Worm (Caenorhabditis elegans) whole organism, young adult: Measurements from ENCODE around the gene dhs-26.

Experiments used
- B0035.1 ChIP-seq: sonication (generic microtip); optimal IDR thresholded peaks from 2 replicates; lab custom pipeline; 2016; ENCODE audit warnings: missing genetic modification characterization, mild to moderate bottlenecking, missing compliant biosample characterization, missing genotype, missing genetic modification reagents
- D2030.7 ChIP-seq: fragments of 200-800 bp; sonication (Bioruptor generic); IDR thresholded peaks from 2 replicates; pipeline ENCODE4 v1.3.6; 2022; ENCODE audit warnings: missing genetic modification reagents, missing genetic modification characterization, missing compliant biosample characterization
- F37B4.10 ChIP-seq: fragments of 200-800 bp; sonication (Bioruptor generic); IDR thresholded peaks from 2 replicates; pipeline ENCODE4 v1.3.6; 2022; ENCODE audit warnings: missing genetic modification characterization, missing compliant biosample characterization
- F55B11.4 ChIP-seq: sonication (generic microtip); optimal IDR thresholded peaks from 2 replicates; lab custom pipeline; 2016; ENCODE audit warnings: missing compliant biosample characterization, missing genetic modification characterization, borderline replicate concordance; ENCODE audit not compliant: insufficient read depth
- F57A8.1 ChIP-seq: fragments of 200-800 bp; sonication (Bioruptor generic); optimal IDR thresholded peaks from 2 replicates; lab custom pipeline; 2018; ENCODE audit warnings: mild to moderate bottlenecking, missing genetic modification characterization, moderate library complexity, missing compliant biosample characterization
- Y53F4B.3 ChIP-seq: fragments of 200-800 bp; sonication (Bioruptor generic); IDR thresholded peaks from 2 replicates; pipeline ENCODE4 v1.3.6; 2022; ENCODE audit warnings: missing genetic modification reagents, missing genetic modification characterization, missing compliant biosample characterization
- Y53G8AR.9 ChIP-seq: fragments of 200-800 bp; sonication (Bioruptor generic); conservative IDR thresholded peaks from 2 replicates; pipeline ENCODE4 v1.3.6; 2022; ENCODE audit warnings: missing genetic modification reagents, missing genetic modification characterization, missing compliant biosample characterization
- Y56A3A.18 ChIP-seq: fragments of 200-800 bp; sonication (Bioruptor generic); IDR thresholded peaks from 2 replicates; pipeline ENCODE4 v1.3.6; 2022; ENCODE audit warnings: missing genetic modification reagents, missing genetic modification characterization, missing compliant biosample characterization
- aptf-3 ChIP-seq: fragments of 200-800 bp; sonication (Bioruptor generic); IDR thresholded peaks from 2 replicates; pipeline ENCODE4 v1.3.6; 2022; ENCODE audit warnings: missing genetic modification characterization, missing compliant biosample characterization
- atf-7 ChIP-seq: sonication (generic microtip); optimal IDR thresholded peaks from 2 replicates; lab custom pipeline; 2017; ENCODE audit warnings: mild to moderate bottlenecking, missing genetic modification characterization, missing compliant biosample characterization
- bed-2 ChIP-seq: fragments of 200-800 bp; sonication (Bioruptor generic); IDR thresholded peaks from 2 replicates; pipeline ENCODE4 v1.3.6; 2022; ENCODE audit warnings: missing genetic modification reagents, missing genetic modification characterization, missing compliant biosample characterization
- ceh-27 ChIP-seq: fragments of 200-800 bp; sonication (Bioruptor generic); optimal IDR thresholded peaks from 2 replicates; lab custom pipeline; 2018; ENCODE audit warnings: mild to moderate bottlenecking, missing genetic modification characterization, moderate library complexity, missing compliant biosample characterization
- ceh-79 ChIP-seq: sonication (generic microtip); optimal IDR thresholded peaks from 2 replicates; lab custom pipeline; 2017; ENCODE audit warnings: mild to moderate bottlenecking, missing genetic modification characterization, missing compliant biosample characterization
- chd-7 ChIP-seq: sonication (generic microtip); optimal IDR thresholded peaks from 2 replicates; lab custom pipeline; 2016; ENCODE audit warnings: mild to moderate bottlenecking, missing genetic modification characterization, moderate library complexity, missing compliant biosample characterization
- dpff-1 ChIP-seq: sonication (generic microtip); optimal IDR thresholded peaks from 2 replicates; lab custom pipeline; 2017; ENCODE audit warnings: mild to moderate bottlenecking, missing genetic modification characterization, missing compliant biosample characterization
- egl-18 ChIP-seq: fragments of 200-800 bp; sonication (Bioruptor generic); IDR thresholded peaks from 2 replicates; pipeline ENCODE4 v1.3.6; 2022; ENCODE audit warnings: missing genetic modification reagents, missing genetic modification characterization, missing compliant biosample characterization
- ekl-4 ChIP-seq: fragments of 200-800 bp; sonication (Bioruptor generic); IDR thresholded peaks from 2 replicates; pipeline ENCODE4 v1.3.6; 2022; ENCODE audit warnings: missing genetic modification reagents, missing genetic modification characterization, missing compliant biosample characterization
- hlh-26 ChIP-seq: fragments of 200-800 bp; sonication (Bioruptor generic); conservative IDR thresholded peaks from 2 replicates; pipeline ENCODE4 v1.3.6; 2022; ENCODE audit warnings: missing genetic modification reagents, missing genetic modification characterization, missing compliant biosample characterization
- hmg-20 ChIP-seq: fragments of 200-800 bp; sonication (Bioruptor generic); IDR thresholded peaks from 2 replicates; pipeline ENCODE4 v1.3.6; 2022; ENCODE audit warnings: missing genetic modification reagents, missing genetic modification characterization, missing compliant biosample characterization
- let-607 ChIP-seq, 2 experiments: fragments of 200-800 bp in 1 of 2; sonication (Bioruptor generic) in 1 of 2; sonication (generic microtip) in 1 of 2; optimal IDR thresholded peaks; 2 replicates each; lab custom pipeline; 2016 to 2018; ENCODE audit warnings: mild to moderate bottlenecking in 2 of 2, missing compliant biosample characterization in 2 of 2, missing genetic modification characterization in 2 of 2, moderate library complexity in 2 of 2, missing genotype in 1 of 2
- lin-26 ChIP-seq: fragments of 200-800 bp; sonication (Bioruptor generic); IDR thresholded peaks from 2 replicates; pipeline ENCODE4 v1.3.6; 2022; ENCODE audit warnings: missing genetic modification reagents, missing genetic modification characterization, missing compliant biosample characterization
- lin-40 ChIP-seq: sonication (generic microtip); optimal IDR thresholded peaks from 2 replicates; lab custom pipeline; 2016; ENCODE audit warnings: missing genetic modification characterization, mild to moderate bottlenecking, missing compliant biosample characterization, missing genotype, missing genetic modification reagents
- lir-1 ChIP-seq: fragments of 200-800 bp; sonication (Bioruptor generic); conservative IDR thresholded peaks from 2 replicates; pipeline ENCODE4 v1.3.6; 2022; ENCODE audit warnings: missing genetic modification reagents, missing genetic modification characterization, missing compliant biosample characterization
- lsl-1 ChIP-seq: fragments of 200-800 bp; sonication (Bioruptor generic); optimal IDR thresholded peaks from 2 replicates; lab custom pipeline; 2018; ENCODE audit warnings: mild to moderate bottlenecking, missing genetic modification characterization, moderate library complexity, missing compliant biosample characterization
- mel-28 ChIP-seq: sonication (generic microtip); optimal IDR thresholded peaks from 2 replicates; lab custom pipeline; 2016; ENCODE audit warnings: borderline replicate concordance, mild to moderate bottlenecking, missing genetic modification characterization, missing compliant biosample characterization
- nfyb-1 ChIP-seq: fragments of 200-800 bp; sonication (Bioruptor generic); IDR thresholded peaks from 2 replicates; pipeline ENCODE4 v1.3.6; 2022; ENCODE audit warnings: missing genetic modification reagents, missing genetic modification characterization, missing compliant biosample characterization
- nhr-120 ChIP-seq: fragments of 200-800 bp; sonication (Bioruptor generic); IDR thresholded peaks from 2 replicates; pipeline ENCODE4 v1.3.6; 2022; ENCODE audit warnings: missing genetic modification characterization, missing compliant biosample characterization
- nhr-80 ChIP-seq: sonication (generic microtip); optimal IDR thresholded peaks from 2 replicates; lab custom pipeline; 2016; ENCODE audit warnings: missing genetic modification characterization, missing compliant biosample characterization
- sea-2 ChIP-seq: fragments of 200-800 bp; sonication (Bioruptor generic); IDR thresholded peaks from 2 replicates; pipeline ENCODE4 v1.3.6; 2022; ENCODE audit warnings: missing genetic modification characterization, missing compliant biosample characterization
- sptf-2 ChIP-seq: fragments of 200-800 bp; sonication (Bioruptor generic); optimal IDR thresholded peaks from 2 replicates; lab custom pipeline; 2018; ENCODE audit warnings: mild to moderate bottlenecking, missing genetic modification characterization, missing compliant biosample characterization
- tbx-9 ChIP-seq: sonication (generic microtip); optimal IDR thresholded peaks from 2 replicates; lab custom pipeline; 2016; ENCODE audit warnings: borderline replicate concordance, missing genetic modification characterization, inconsistent platforms, missing compliant biosample characterization
- unc-62 ChIP-seq: fragments of 150-350 bp; optimal IDR thresholded peaks from 2 replicates; lab custom pipeline; 2014; ENCODE audit warnings: missing biosample characterization, missing genetic modification reagents, missing genetic modification characterization
- ztf-18 ChIP-seq: sonication (generic microtip); optimal IDR thresholded peaks from 2 replicates; lab custom pipeline; 2016; ENCODE audit warnings: missing genotype, mild to moderate bottlenecking, missing genetic modification characterization, missing compliant biosample characterization
- ztf-22 ChIP-seq: fragments of 200-800 bp; sonication (Bioruptor generic); optimal IDR thresholded peaks from 2 replicates; lab custom pipeline; 2018; ENCODE audit warnings: mild to moderate bottlenecking, missing genetic modification characterization, moderate library complexity, missing compliant biosample characterization
- ztf-26 ChIP-seq: sonication (generic microtip); optimal IDR thresholded peaks from 2 replicates; lab custom pipeline; 2017; ENCODE audit warnings: missing genetic modification characterization, missing compliant biosample characterization
- ztf-28 ChIP-seq: fragments of 200-800 bp; sonication (Bioruptor generic); IDR thresholded peaks from 2 replicates; pipeline ENCODE4 v1.3.6; 2022; ENCODE audit warnings: missing genetic modification reagents, missing genetic modification characterization, missing compliant biosample characterization

dhs-26 gene

DNA sequence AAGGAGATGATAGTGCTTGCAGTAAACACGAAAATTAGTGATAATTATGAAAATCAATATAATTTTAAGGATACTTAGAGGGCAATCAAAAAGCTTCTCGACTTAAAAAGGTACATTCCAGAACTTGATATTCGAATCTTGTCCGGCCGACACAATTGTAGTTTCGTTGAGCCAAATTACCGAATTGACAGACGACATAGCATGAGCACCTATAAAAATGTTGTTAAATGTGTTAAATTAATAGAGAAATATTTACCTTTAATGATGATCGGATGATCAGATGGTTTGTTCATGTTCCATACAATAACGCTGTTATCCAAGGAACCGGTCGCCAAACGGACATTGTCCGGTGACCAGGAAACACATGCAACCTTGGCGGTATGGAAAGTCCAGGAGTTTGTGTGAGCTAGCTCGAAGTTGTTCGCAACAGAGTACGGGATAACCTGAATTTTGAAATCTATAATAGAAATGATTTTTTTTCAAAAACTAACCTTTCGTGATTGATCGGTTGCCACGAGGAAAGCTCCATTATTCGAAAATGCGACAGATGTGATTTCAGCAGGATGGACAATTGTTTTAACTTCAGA lies 46.5 kb upstream of the dhs-26 start (continued):
- TF ChIP-seq F55B11.4 (tag; lab: Kevin White, UChicago) (no peak), let-607 (tag; optimal IDR thresholded peaks at IDR 0.05; lab: Kevin White, UChicago) (peak in 1 of 2 experiments; percentile 2), ceh-79 (tag; lab: Kevin White, UChicago) (no peak), hmg-20 (GFP tag; lab: Robert Waterston, UW) (no peak), aptf-3 (GFP tag; lab: Robert Waterston, UW) (no peak), unc-62 (GFP tag; lab: Kevin White, UChicago) (no peak), ztf-26 (tag; lab: Kevin White, UChicago) (no peak), ztf-28 (GFP tag; lab: Robert Waterston, UW) (no peak)

- TF ChIP-seq Y56A3A.18 (GFP tag; lab: Robert Waterston, UW) (peak; percentile 59; the same call in 1 of the 2 replicates), Y53G8AR.9 (GFP tag; lab: Robert Waterston, UW) (0 out of 2 replicates have a peak, but pooled peaks have one; percentile 54)
Observed at ce11 chrX:3405813-3406212, 43.5 kb upstream of the dhs-26 start.

DNA sequence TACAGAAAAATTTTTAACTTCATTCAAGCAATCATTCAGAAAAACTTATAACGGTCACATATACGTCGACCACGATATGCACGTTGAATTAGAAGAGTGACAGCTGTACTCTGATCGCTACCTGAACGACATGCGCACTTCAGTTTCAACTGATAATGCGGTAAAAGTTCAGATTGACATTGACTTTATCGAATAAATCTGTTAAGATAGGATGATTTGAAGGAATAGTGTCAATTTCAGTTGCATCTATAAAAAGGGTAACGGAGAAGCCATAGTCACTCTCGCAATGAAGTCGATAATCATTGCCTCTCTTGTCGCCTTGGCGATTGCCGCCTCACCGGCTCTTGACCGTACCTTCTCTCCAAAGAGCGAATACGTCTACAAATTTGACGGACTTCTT lies 40.9 kb upstream of the dhs-26 start, which contains the start of gene vit-5:
TSS of gene vit-5 (plus strand) at position 277 of the 400 bp plus-strand sequence.
- TF ChIP-seq ekl-4 (GFP tag; lab: Robert Waterston, UW) (no peak), tbx-9 (tag; lab: Kevin White, UChicago) (no peak), nhr-80 (peak; percentile 83), lir-1 (GFP tag; lab: Robert Waterston, UW) (no peak), let-607 (tag; optimal IDR thresholded peaks at IDR 0.05; lab: Kevin White, UChicago) (peak in 1 of 2 experiments; percentile 69), atf-7 (tag; lab: Kevin White, UChicago) (peak; percentile 66), chd-7 (tag; lab: Kevin White, UChicago) (peak; percentile 56), ztf-22 (peak; percentile 58)

DNA sequence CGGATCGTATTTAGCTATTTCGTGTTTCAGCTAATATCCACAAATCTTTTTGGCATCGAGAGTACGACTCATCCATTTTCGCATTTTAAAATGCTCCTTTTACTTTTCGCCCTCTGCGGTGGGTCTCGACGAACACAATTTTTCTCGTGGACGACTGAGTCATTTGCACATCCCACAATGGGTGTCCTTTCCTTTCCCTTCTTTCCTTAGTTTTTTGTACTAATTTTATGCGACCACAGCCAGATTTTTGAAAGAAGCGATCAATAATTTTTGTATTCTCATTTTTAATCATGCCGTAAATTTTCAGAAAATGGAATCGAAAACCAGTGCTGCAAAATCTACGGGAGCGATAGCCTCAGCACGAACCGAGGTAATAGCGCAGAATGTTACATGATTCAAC lies 39.4 kb upstream of the dhs-26 start, which contains the start of gene C04F6.9:
TSS of gene C04F6.9 (plus strand) at position 301 of the 400 bp plus-strand sequence.
- TF ChIP-seq sea-2 (GFP tag; lab: Robert Waterston, UW) = no peak
- TF ChIP-seq, all 124 proteins: peak for 0

ce11 chrX:3400387-3400786 lies 38.1 kb upstream of the dhs-26 start:
- TF ChIP-seq sptf-2 = no peak
- TF ChIP-seq nhr-120 (GFP tag; lab: Robert Waterston, UW) = no peak
- TF ChIP-seq bed-2 (GFP tag; lab: Robert Waterston, UW) = no peak
- no peak for TF ChIP-seq egl-18 (GFP tag; lab: Robert Waterston, UW)
- TF ChIP-seq F37B4.10 (GFP tag; lab: Robert Waterston, UW) = no peak
- no peak for TF ChIP-seq mel-28
- no peak for TF ChIP-seq lin-40 (tag; lab: Kevin White, UChicago)
- TF ChIP-seq ztf-18 = no peak
- no peak for TF ChIP-seq D2030.7 (GFP tag; lab: Robert Waterston, UW)
- no peak for TF ChIP-seq ceh-27 (GFP tag; lab: Kevin White, UChicago)
- no peak for TF ChIP-seq nfyb-1 (GFP tag; lab: Robert Waterston, UW)
- no peak for TF ChIP-seq Y53F4B.3 (GFP tag; lab: Robert Waterston, UW)
- TF ChIP-seq ztf-22 = no peak
- TF ChIP-seq lin-26 (GFP tag; lab: Robert Waterston, UW) = no peak
- TF ChIP-seq F57A8.1 = no peak
- TF ChIP-seq let-607 (tag; optimal IDR thresholded peaks at IDR 0.05; lab: Kevin White, UChicago) = no peak
- no peak for TF ChIP-seq lsl-1 (GFP tag; lab: Kevin White, UChicago)
- no peak for TF ChIP-seq dpff-1
- TF ChIP-seq hlh-26 (GFP tag; lab: Robert Waterston, UW) = no peak
- no peak for TF ChIP-seq B0035.1
